Fruit fly (Drosophila melanogaster) whole organism, embryonic: ENCODE results near the gene Cyp12a5.
A peak's percentile ranks its signal among the peaks of the same experiment; 100 is the strongest.

Experiments
- Atf6 ChIP-seq: fragments of 200-800 bp; sonication (Bioruptor generic); IDR thresholded peaks from 2 replicates; pipeline ENCODE4 v1.3.6; 2022; ENCODE audit warnings: missing biosample characterization, missing genetic modification characterization
- Awh ChIP-seq: fragments of 200-800 bp; sonication (Bioruptor generic); IDR thresholded peaks from 2 replicates; pipeline ENCODE4, ENCODE4 v1.3.6; 2022; ENCODE audit warnings: missing biosample characterization, missing genetic modification characterization
- CG11398 ChIP-seq: fragments of 200-800 bp; sonication (Bioruptor generic); optimal IDR thresholded peaks from 2 replicates; lab custom pipeline; 2016; ENCODE audit warnings: missing biosample characterization, missing genetic modification characterization
- CG12659 ChIP-seq: fragments of 200-800 bp; sonication (Bioruptor generic); optimal IDR thresholded peaks from 3 replicates; lab custom pipeline; 2017; ENCODE audit warnings: mild to moderate bottlenecking, missing biosample characterization, missing genetic modification reagents, missing genetic modification characterization
- CG12744 ChIP-seq: fragments of 200-800 bp; sonication (Bioruptor generic); optimal IDR thresholded peaks from 2 replicates; lab custom pipeline; 2016; ENCODE audit warnings: missing biosample characterization, missing genetic modification characterization
- CG13296 ChIP-seq: fragments of 200-800 bp; sonication (Bioruptor generic); optimal IDR thresholded peaks from 3 replicates; lab custom pipeline; 2018; ENCODE audit warnings: missing biosample characterization, mild to moderate bottlenecking, missing genetic modification characterization
- CG13424 ChIP-seq: fragments of 200-800 bp; sonication (Bioruptor generic); optimal IDR thresholded peaks from 2 replicates; lab custom pipeline; 2019; ENCODE audit warnings: missing biosample characterization, mild to moderate bottlenecking, missing genetic modification characterization, moderate library complexity
- CG15514 ChIP-seq: fragments of 200-800 bp; sonication (Bioruptor generic); optimal IDR thresholded peaks from 3 replicates; lab custom pipeline; 2017; ENCODE audit warnings: missing biosample characterization, missing genetic modification characterization, mild to moderate bottlenecking, moderate library complexity, missing genetic modification reagents
- CG17361 ChIP-seq: fragments of 200-800 bp; sonication (Bioruptor generic); IDR thresholded peaks from 3 replicates; pipeline ENCODE4 v1.3.6; 2022; ENCODE audit warnings: missing biosample characterization, missing genetic modification characterization
- CG17802 ChIP-seq: fragments of 200-800 bp; sonication (Bioruptor generic); optimal IDR thresholded peaks from 2 replicates; lab custom pipeline; 2018; ENCODE audit warnings: missing biosample characterization, mild to moderate bottlenecking, missing genetic modification characterization, moderate library complexity
- CG18619 ChIP-seq: fragments of 200-800 bp; sonication (Bioruptor generic); optimal IDR thresholded peaks from 3 replicates; lab custom pipeline; 2017; ENCODE audit warnings: missing biosample characterization, mild to moderate bottlenecking, missing genetic modification characterization
- CG18764 ChIP-seq: fragments of 200-800 bp; sonication (Bioruptor generic); optimal IDR thresholded peaks from 3 replicates; lab custom pipeline; 2016; ENCODE audit warnings: missing biosample characterization, missing genetic modification characterization
- CG31224 ChIP-seq: fragments of 200-800 bp; sonication (Bioruptor generic); IDR thresholded peaks from 2 replicates; pipeline ENCODE4 v1.3.6; 2022; ENCODE audit warnings: missing biosample characterization, missing genetic modification characterization
- CG3163 ChIP-seq: fragments of 200-800 bp; sonication (Bioruptor generic); optimal IDR thresholded peaks from 3 replicates; lab custom pipeline; 2016; ENCODE audit warnings: missing biosample characterization, missing genetic modification characterization
- CG3847 ChIP-seq: fragments of 200-800 bp; sonication (Bioruptor generic); IDR thresholded peaks from 2 replicates; pipeline ENCODE4 v1.3.6; 2022; ENCODE audit warnings: missing biosample characterization, missing genetic modification characterization
- CG4424 ChIP-seq: fragments of 200-800 bp; sonication (Bioruptor generic); optimal IDR thresholded peaks from 3 replicates; lab custom pipeline; 2016; ENCODE audit warnings: missing biosample characterization, missing genetic modification characterization
- CG4730 ChIP-seq: fragments of 200-800 bp; sonication (Bioruptor generic); IDR thresholded peaks from 2 replicates; pipeline ENCODE4 v1.3.6; 2022; ENCODE audit warnings: missing biosample characterization, missing genetic modification characterization
- CG4854 ChIP-seq: fragments of 200-800 bp; sonication (Bioruptor generic); optimal IDR thresholded peaks from 2 replicates; lab custom pipeline; 2016; ENCODE audit warnings: missing biosample characterization, missing genetic modification characterization, inconsistent platforms
- CG5953 ChIP-seq: fragments of 200-800 bp; sonication (Bioruptor generic); IDR thresholded peaks from 2 replicates; pipeline ENCODE4 v1.3.6; 2022; ENCODE audit warnings: missing biosample characterization, missing genetic modification characterization
- CG7357 ChIP-seq: fragments of 200-800 bp; sonication (Bioruptor generic); IDR thresholded peaks from 3 replicates; pipeline ENCODE4 v1.3.6; 2022; ENCODE audit warnings: missing biosample characterization, missing genetic modification characterization
- CG8290 ChIP-seq, 3 experiments: fragments of 200-800 bp; sonication (Bioruptor generic); optimal IDR thresholded peaks; 2 replicates each; lab custom pipeline; 2016 to 2019; ENCODE audit warnings: missing biosample characterization in 3 of 3, missing genetic modification characterization in 3 of 3, mild to moderate bottlenecking in 2 of 3, moderate library complexity in 1 of 3
- CG9797 ChIP-seq: fragments of 200-800 bp; sonication (Bioruptor generic); optimal IDR thresholded peaks from 3 replicates; lab custom pipeline; 2018; ENCODE audit warnings: missing biosample characterization, mild to moderate bottlenecking, missing genetic modification characterization
- Chrac-16 ChIP-seq: fragments of 200-800 bp; sonication (Bioruptor generic); optimal IDR thresholded peaks from 3 replicates; lab custom pipeline; 2016; ENCODE audit warnings: missing biosample characterization, missing genetic modification characterization
- CkIIα-i1 ChIP-seq: fragments of 200-800 bp; sonication (Bioruptor generic); IDR thresholded peaks from 2 replicates; pipeline ENCODE4 v1.3.6; 2022; ENCODE audit warnings: missing biosample characterization, missing genetic modification characterization
- Dbx ChIP-seq: fragments of 200-800 bp; sonication (Bioruptor generic); IDR thresholded peaks from 3 replicates; pipeline ENCODE4 v1.3.6; 2022; ENCODE audit warnings: missing biosample characterization, missing genetic modification characterization
- Dip2 ChIP-seq: fragments of 200-800 bp; sonication (Bioruptor generic); IDR thresholded peaks from 2 replicates; pipeline ENCODE4 v1.3.6; 2022; ENCODE audit warnings: missing biosample characterization, missing genetic modification characterization
- Dp ChIP-seq: fragments of 200-800 bp; sonication (Bioruptor generic); optimal IDR thresholded peaks from 2 replicates; lab custom pipeline; 2018; ENCODE audit warnings: missing biosample characterization, mild to moderate bottlenecking, missing genetic modification characterization, moderate library complexity
- H2.0 ChIP-seq: fragments of 200-800 bp; sonication (Bioruptor generic); IDR thresholded peaks from 2 replicates; pipeline ENCODE4 v1.3.6; 2022; ENCODE audit warnings: missing biosample characterization, missing genetic modification characterization
- Hsf ChIP-seq: fragments of 200-800 bp; sonication (Bioruptor generic); optimal IDR thresholded peaks from 3 replicates; lab custom pipeline; 2016; ENCODE audit warnings: missing biosample characterization, missing genetic modification characterization
- Lpt ChIP-seq: fragments of >200 bp; optimal IDR thresholded peaks from 2 replicates; lab custom pipeline; 2018; ENCODE audit warnings: missing biosample characterization, missing genetic modification characterization
- Mrtf ChIP-seq: fragments of 200-800 bp; sonication (Bioruptor generic); IDR thresholded peaks from 3 replicates; pipeline ENCODE4 v1.3.6; 2022; ENCODE audit warnings: missing biosample characterization, missing genetic modification characterization
- Nf-YB ChIP-seq: fragments of 200-800 bp; sonication (Bioruptor generic); optimal IDR thresholded peaks from 3 replicates; lab custom pipeline; 2019; ENCODE audit warnings: missing biosample characterization, mild to moderate bottlenecking, missing genetic modification characterization, moderate library complexity
- Six4 ChIP-seq: fragments of 200-800 bp; sonication (Bioruptor generic); optimal IDR thresholded peaks from 2 replicates; lab custom pipeline; 2016; ENCODE audit warnings: missing biosample characterization, missing genetic modification characterization
- cg ChIP-seq: fragments of 200-800 bp; sonication (Bioruptor generic); optimal IDR thresholded peaks from 3 replicates; lab custom pipeline; 2019; ENCODE audit warnings: missing biosample characterization, mild to moderate bottlenecking, missing genetic modification characterization, moderate library complexity
- exex ChIP-seq: fragments of 200-800 bp; sonication (Bioruptor generic); optimal IDR thresholded peaks from 4 replicates; lab custom pipeline; 2018; ENCODE audit warnings: missing biosample characterization, mild to moderate bottlenecking, missing genetic modification characterization, moderate library complexity
- gce ChIP-seq: fragments of 200-800 bp; sonication (Bioruptor generic); IDR thresholded peaks from 3 replicates; pipeline ENCODE4 v1.3.6; 2022; ENCODE audit warnings: missing biosample characterization, missing genetic modification characterization
- grau ChIP-seq: fragments of 200-800 bp; optimal IDR thresholded peaks from 3 replicates; lab custom pipeline; 2019; ENCODE audit warnings: missing biosample characterization, mild to moderate bottlenecking, missing genetic modification characterization, moderate library complexity
- hb ChIP-seq: fragments of 200-800 bp; sonication (Bioruptor generic); IDR thresholded peaks from 3 replicates; pipeline ENCODE4 v1.3.6; 2022; ENCODE audit warnings: missing biosample characterization, missing genetic modification characterization; ENCODE audit not compliant: partially characterized antibody
- lilli ChIP-seq: fragments of 200-800 bp; sonication (Bioruptor generic); optimal IDR thresholded peaks from 3 replicates; lab custom pipeline; 2016; ENCODE audit warnings: missing biosample characterization, missing genetic modification characterization
- lola ChIP-seq, 3 experiments: fragments of >200 bp in 2 of 3; fragments of 200-800 bp in 1 of 3; sonication (Bioruptor generic) in 1 of 3; optimal IDR thresholded peaks; 2 replicates each; lab custom pipeline; 2017 to 2019; ENCODE audit warnings: missing biosample characterization in 3 of 3, missing genetic modification characterization in 3 of 3, mild to moderate bottlenecking in 1 of 3, moderate library complexity in 1 of 3
- mirr ChIP-seq: fragments of 200-800 bp; sonication (Bioruptor generic); optimal IDR thresholded peaks from 3 replicates; lab custom pipeline; 2018; ENCODE audit warnings: missing biosample characterization, mild to moderate bottlenecking, missing genetic modification characterization
- nmo ChIP-seq: fragments of 200-800 bp; sonication (Bioruptor generic); optimal IDR thresholded peaks from 2 replicates; lab custom pipeline; 2018; ENCODE audit warnings: missing biosample characterization, mild to moderate bottlenecking, missing genetic modification characterization, moderate library complexity
- onecut ChIP-seq: fragments of 200-800 bp; sonication (Bioruptor generic); IDR thresholded peaks from 2 replicates; pipeline ENCODE4 v1.3.6; 2022; ENCODE audit warnings: missing biosample characterization, missing genetic modification characterization
- slbo ChIP-seq: fragments of 200-800 bp; sonication (Bioruptor generic); IDR thresholded peaks from 2 replicates; pipeline ENCODE4 v1.3.6; 2022; ENCODE audit warnings: missing biosample characterization, missing genetic modification characterization
- slou ChIP-seq: fragments of 200-800 bp; sonication (Bioruptor generic); optimal IDR thresholded peaks from 3 replicates; lab custom pipeline; 2016; ENCODE audit warnings: missing biosample characterization, missing genetic modification characterization
- sna ChIP-seq: fragments of 200-800 bp; sonication (Bioruptor generic); IDR thresholded peaks from 2 replicates; pipeline ENCODE4 v1.3.6; 2022; ENCODE audit warnings: missing biosample characterization, missing genetic modification characterization; ENCODE audit not compliant: partially characterized antibody
- sob ChIP-seq: fragments of 200-800 bp; sonication (Bioruptor generic); IDR thresholded peaks from 2 replicates; pipeline ENCODE4 v1.3.6; 2022; ENCODE audit warnings: missing biosample characterization, missing genetic modification characterization
- zf30C ChIP-seq: fragments of 200-800 bp; sonication (Bioruptor generic); optimal IDR thresholded peaks from 3 replicates; lab custom pipeline; 2018; ENCODE audit warnings: missing biosample characterization, mild to moderate bottlenecking, missing genetic modification characterization
- zfh1 ChIP-seq: fragments of 200-800 bp; sonication (Bioruptor generic); IDR thresholded peaks from 3 replicates; pipeline ENCODE4 v1.3.6; 2022; ENCODE audit warnings: missing biosample characterization, missing genetic modification characterization

Cyp12a5 gene

dm6 chr3R:19093127-19093812 is 39.2 kb upstream of the Cyp12a5 start (continued):
- TF ChIP-seq lola (GFP tag; optimal IDR thresholded peaks at IDR 0.05; lab: Kevin White, UChicago) (peak in 1 of 3 experiments; percentile 42), cg (no peak), CG31224 (0 out of 2 replicates have a peak, but pooled peaks have one; percentile 22), H2.0 (GFP tag; lab: Robert Waterston, UW) (peak; percentile 31; the same call in 1 of the 2 replicates), CG12659 (GFP tag; lab: Kevin White, UChicago) (peak; percentile 34), exex (tag; lab: Kevin White, UChicago) (no peak), Dbx (GFP tag; lab: Robert Waterston, UW) (no peak), Atf6 (GFP tag; lab: Robert Waterston, UW) (0 out of 2 replicates have a peak, but pooled peaks have one; percentile 13), sob (GFP tag; lab: Robert Waterston, UW) (peak; percentile 7; the same call in 1 of the 2 replicates), mirr (GFP tag; lab: Kevin White, UChicago) (no peak), CG12744 (GFP tag; lab: Kevin White, UChicago) (no peak), CG13424 (tag; lab: Kevin White, UChicago) (peak; percentile 5), sna (no peak), CG5953 (GFP tag; lab: Robert Waterston, UW) (no peak), CG18619 (GFP tag; lab: Kevin White, UChicago) (peak; percentile 25), CG4854 (GFP tag; lab: Kevin White, UChicago) (no peak), Dp (GFP tag; lab: Kevin White, UChicago) (no peak), Mrtf (0 out of 3 replicates have a peak, but pooled peaks have one; percentile 49), CkIIα-i1 (no peak), gce (GFP tag; lab: Robert Waterston, UW) (no peak), CG18764 (GFP tag; lab: Kevin White, UChicago) (peak; percentile 3), hb (GFP tag; lab: Robert Waterston, UW) (no peak), slou (GFP tag; lab: Kevin White, UChicago) (no peak), onecut (GFP tag; lab: Robert Waterston, UW) (no peak), zf30C (no peak), CG7357 (GFP tag; lab: Robert Waterston, UW) (0 out of 3 replicates have a peak, but pooled peaks have one; percentile 5), CG11398 (GFP tag; lab: Kevin White, UChicago) (no peak), Nf-YB (GFP tag; lab: Kevin White, UChicago) (no peak), CG4730 (GFP tag; lab: Robert Waterston, UW) (0 out of 2 replicates have a peak, but pooled peaks have one; percentile 20), Chrac-16 (no peak), CG13296 (GFP tag; lab: Kevin White, UChicago) (peak; percentile 7), slbo (GFP tag; lab: Robert Waterston, UW) (peak; percentile 62), Lpt (GFP tag; lab: Kevin White, UChicago) (no peak), CG4424 (GFP tag; lab: Kevin White, UChicago) (peak; percentile 51), nmo (peak; percentile 33), CG8290 (GFP tag; optimal IDR thresholded peaks at IDR 0.05; lab: Kevin White, UChicago) (no peak), CG8290 (tag; optimal IDR thresholded peaks at IDR 0.05; lab: Kevin White, UChicago) (peak in 1 of 2 experiments; percentile 48), CG3163 (no peak), CG9797 (GFP tag; lab: Kevin White, UChicago) (no peak), Hsf (GFP tag; lab: Kevin White, UChicago) (peak; percentile 21), Six4 (GFP tag; lab: Kevin White, UChicago) (no peak), CG3847 (peak; percentile 38; the same call in 1 of the 2 replicates), Dip2 (GFP tag; lab: Robert Waterston, UW) (no peak), CG15514 (GFP tag; lab: Kevin White, UChicago) (peak; percentile 7), Awh (GFP tag; lab: Robert Waterston, UW) (peak; percentile 62; the same call in 1 of the 2 replicates), lilli (GFP tag; lab: Kevin White, UChicago) (no peak), zfh1 (GFP tag; lab: Robert Waterston, UW) (0 out of 3 replicates have a peak, but pooled peaks have one; percentile 3), grau (tag; lab: Kevin White, UChicago) (peak; percentile 33), CG17361 (GFP tag; lab: Robert Waterston, UW) (peak; percentile 53; the same call in 1 of the 3 replicates), CG17802 (tag; lab: Kevin White, UChicago) (no peak)
